Worm (Caenorhabditis elegans) whole organism, L2 larva: Measurements from ENCODE around the gene nex-2.
A peak's percentile ranks its signal among the peaks of the same experiment; 100 is the strongest.

Experiments
- C34F6.9 ChIP-seq: fragments of 150-350 bp; optimal IDR thresholded peaks from 2 replicates; lab custom pipeline; 2014; ENCODE audit warnings: missing biosample characterization, missing genetic modification characterization
- F13H6.1 ChIP-seq: sonication (generic microtip); optimal IDR thresholded peaks from 2 replicates; lab custom pipeline; 2016; ENCODE audit warnings: missing genetic modification characterization, missing compliant biosample characterization
- Y55F3AM.14 ChIP-seq: fragments of 200-800 bp; sonication (Bioruptor generic); optimal IDR thresholded peaks from 2 replicates; lab custom pipeline; 2018; ENCODE audit warnings: mild to moderate bottlenecking, missing genetic modification characterization, missing compliant biosample characterization
- ZK546.5 ChIP-seq: sonication (generic microtip); optimal IDR thresholded peaks from 2 replicates; lab custom pipeline; 2017; ENCODE audit warnings: missing biosample characterization, missing genetic modification characterization
- aly-2 ChIP-seq: fragments of 150-350 bp; optimal IDR thresholded peaks from 2 replicates; lab custom pipeline; 2014; ENCODE audit warnings: missing biosample characterization, missing genetic modification characterization
- ama-1 ChIP-seq: fragments of 150-350 bp; optimal IDR thresholded peaks from 2 replicates; lab custom pipeline; 2018; ENCODE audit warnings: inconsistent platforms
- blmp-1 ChIP-seq: sonication (generic microtip); optimal IDR thresholded peaks from 2 replicates; lab custom pipeline; 2017; ENCODE audit warnings: missing genetic modification characterization, mild to moderate bottlenecking, missing compliant biosample characterization, antibody characterized with exemption, moderate library complexity; ENCODE audit not compliant: insufficient read depth
- ceh-16 ChIP-seq: fragments of 150-350 bp; optimal IDR thresholded peaks from 2 replicates; lab custom pipeline; 2014; ENCODE audit warnings: missing biosample characterization, missing genetic modification characterization
- ceh-82 ChIP-seq: fragments of 150-350 bp; optimal IDR thresholded peaks from 2 replicates; lab custom pipeline; 2014; ENCODE audit warnings: missing biosample characterization, missing genetic modification characterization
- crh-2 ChIP-seq: sonication (generic microtip); optimal IDR thresholded peaks from 2 replicates; lab custom pipeline; 2017; ENCODE audit warnings: missing biosample characterization, missing genetic modification characterization
- elt-1 ChIP-seq: fragments of 150-350 bp; optimal IDR thresholded peaks from 2 replicates; lab custom pipeline; 2014; ENCODE audit warnings: missing biosample characterization, missing genetic modification characterization
- elt-3 ChIP-seq: sonication (generic microtip); optimal IDR thresholded peaks from 2 replicates; lab custom pipeline; 2017; ENCODE audit warnings: missing biosample characterization, missing genetic modification characterization
- fos-1 ChIP-seq: fragments of 150-350 bp; optimal IDR thresholded peaks from 2 replicates; lab custom pipeline; 2014; ENCODE audit warnings: missing biosample characterization, missing genetic modification characterization
- gmeb-1 ChIP-seq: fragments of 150-350 bp; optimal IDR thresholded peaks from 2 replicates; lab custom pipeline; 2014; ENCODE audit warnings: missing biosample characterization, missing genetic modification characterization
- lin-11 ChIP-seq: fragments of 150-350 bp; sonication (generic microtip); optimal IDR thresholded peaks from 2 replicates; lab custom pipeline; 2014; ENCODE audit warnings: missing biosample characterization, missing genetic modification characterization, inconsistent platforms, mixed read lengths
- lin-13 ChIP-seq: fragments of 150-350 bp; optimal IDR thresholded peaks from 2 replicates; lab custom pipeline; 2014; ENCODE audit warnings: missing biosample characterization, missing genetic modification reagents, missing genetic modification characterization
- lin-39 ChIP-seq: fragments of 150-350 bp; optimal IDR thresholded peaks from 2 replicates; lab custom pipeline; 2014; ENCODE audit warnings: missing biosample characterization, missing genetic modification reagents, missing genetic modification characterization
- lsy-2 ChIP-seq, 2 experiments: fragments of 150-350 bp in 1 of 2; sonication (generic microtip) in 1 of 2; optimal IDR thresholded peaks; 2 replicates each; lab custom pipeline; 2014 to 2017; ENCODE audit warnings: missing biosample characterization in 2 of 2, missing genetic modification characterization in 2 of 2
- mbf-1 ChIP-seq: sonication (generic microtip); optimal IDR thresholded peaks from 2 replicates; lab custom pipeline; 2017; ENCODE audit warnings: missing biosample characterization, missing genetic modification characterization
- mdl-1 ChIP-seq, 2 experiments: fragments of 150-350 bp in 1 of 2; sonication (generic microtip) in 1 of 2; optimal IDR thresholded peaks; 2 replicates each; lab custom pipeline; 2017; ENCODE audit warnings: missing biosample characterization in 2 of 2, missing genetic modification characterization in 2 of 2
- nhr-10 ChIP-seq: sonication (generic microtip); optimal IDR thresholded peaks from 2 replicates; lab custom pipeline; 2017; ENCODE audit warnings: missing biosample characterization, missing genetic modification characterization
- nhr-11 ChIP-seq: fragments of 150-350 bp; optimal IDR thresholded peaks from 2 replicates; lab custom pipeline; 2014; ENCODE audit warnings: missing biosample characterization, missing genetic modification characterization
- nhr-129 ChIP-seq: fragments of 150-350 bp; optimal IDR thresholded peaks from 2 replicates; lab custom pipeline; 2014; ENCODE audit warnings: missing biosample characterization, missing genetic modification characterization
- nhr-21 ChIP-seq: fragments of 150-350 bp; optimal IDR thresholded peaks from 2 replicates; lab custom pipeline; 2014; ENCODE audit warnings: missing biosample characterization, missing genetic modification characterization
- nhr-23 ChIP-seq: fragments of 150-350 bp; optimal IDR thresholded peaks from 2 replicates; lab custom pipeline; 2014; ENCODE audit warnings: missing biosample characterization, missing genetic modification reagents, missing genetic modification characterization
- nhr-237 ChIP-seq: fragments of 150-350 bp; optimal IDR thresholded peaks from 2 replicates; lab custom pipeline; 2014; ENCODE audit warnings: missing biosample characterization, missing genetic modification characterization
- nhr-25 ChIP-seq: fragments of 150-350 bp; sonication (generic microtip); optimal IDR thresholded peaks from 3 replicates; lab custom pipeline; 2014; ENCODE audit warnings: missing biosample characterization, missing genetic modification characterization
- nhr-77 ChIP-seq: fragments of 150-350 bp; optimal IDR thresholded peaks from 2 replicates; lab custom pipeline; 2014; ENCODE audit warnings: missing biosample characterization, missing genetic modification characterization
- sem-4 ChIP-seq: fragments of 150-350 bp; optimal IDR thresholded peaks from 2 replicates; lab custom pipeline; 2014; ENCODE audit warnings: missing biosample characterization, missing genetic modification reagents, missing genetic modification characterization
- sma-3 ChIP-seq: sonication (generic microtip); optimal IDR thresholded peaks from 2 replicates; lab custom pipeline; 2016; ENCODE audit warnings: missing genetic modification reagents, missing genetic modification characterization, missing compliant biosample characterization
- sma-9 ChIP-seq, 2 experiments: fragments of 150-350 bp in 1 of 2; sonication (generic microtip) in 1 of 2; optimal IDR thresholded peaks; 2 replicates each; lab custom pipeline; 2014 to 2016; ENCODE audit warnings: missing genetic modification characterization in 2 of 2, mild to moderate bottlenecking in 1 of 2, missing biosample characterization in 1 of 2, missing compliant biosample characterization in 1 of 2, missing genetic modification reagents in 1 of 2, moderate library complexity in 1 of 2
- snpc-4 ChIP-seq: fragments of 150-350 bp; optimal IDR thresholded peaks from 2 replicates; lab custom pipeline; 2014; ENCODE audit warnings: missing biosample characterization, missing genetic modification characterization
- unc-39 ChIP-seq: fragments of 150-350 bp; optimal IDR thresholded peaks from 2 replicates; lab custom pipeline; 2014; ENCODE audit warnings: missing biosample characterization, missing genetic modification characterization
- unc-55 ChIP-seq: fragments of 150-350 bp; sonication (generic microtip); optimal IDR thresholded peaks from 3 replicates; lab custom pipeline; 2014; ENCODE audit warnings: missing biosample characterization, missing genetic modification reagents, missing genetic modification characterization
- unc-62 ChIP-seq: fragments of 150-350 bp; optimal IDR thresholded peaks from 2 replicates; lab custom pipeline; 2014; ENCODE audit warnings: missing biosample characterization, missing genetic modification reagents, missing genetic modification characterization
- zag-1 ChIP-seq: fragments of 150-350 bp; optimal IDR thresholded peaks from 2 replicates; lab custom pipeline; 2014; ENCODE audit warnings: missing biosample characterization, missing genetic modification characterization
- ztf-1 ChIP-seq: fragments of 200-800 bp; sonication (Bioruptor generic); conservative IDR thresholded peaks from 2 replicates; pipeline ENCODE4 v1.3.6; 2022; ENCODE audit warnings: missing genetic modification characterization, missing compliant biosample characterization
- ztf-11 ChIP-seq: sonication (generic microtip); optimal IDR thresholded peaks from 2 replicates; lab custom pipeline; 2017; ENCODE audit warnings: missing biosample characterization, missing genetic modification characterization

nex-2 gene

ce11 chrIII:10338992-10339852 is 9.0 kb upstream of the nex-2 start (continued):
- TF ChIP-seq unc-62, result no peak
- TF ChIP-seq lin-39 (tag; lab: Kevin White, UChicago), result no peak
- no peak for TF ChIP-seq nhr-77 (tag; lab: Kevin White, UChicago)
- TF ChIP-seq ama-1 (lab: Kevin White, UChicago), result no peak
- TF ChIP-seq elt-1 (tag; lab: Kevin White, UChicago), result no peak

- TF ChIP-seq unc-62 (no peak), mdl-1 (tag; optimal IDR thresholded peaks at IDR 0.05; lab: Kevin White, UChicago) (no peak), Y55F3AM.14 (peak; percentile 56), nhr-25 (tag; lab: Kevin White, UChicago) (peak; percentile 63), crh-2 (peak; percentile 15), fos-1 (tag; lab: Kevin White, UChicago) (peak; percentile 40), nhr-21 (tag; lab: Kevin White, UChicago) (peak; percentile 12), ama-1 (lab: Kevin White, UChicago) (peak; percentile 86), aly-2 (tag; lab: Kevin White, UChicago) (no peak), sma-3 (GFP tag; lab: Kevin White, UChicago) (peak; percentile 84), sma-9 (GFP tag; optimal IDR thresholded peaks at IDR 0.05; lab: Kevin White, UChicago) (peak; percentile 29), sma-9 (tag; optimal IDR thresholded peaks at IDR 0.05; lab: Kevin White, UChicago) (no peak), nhr-10 (tag; lab: Kevin White, UChicago) (no peak), nhr-129 (tag; lab: Kevin White, UChicago) (peak; percentile 11)
These were observed 7.4 kb upstream of the nex-2 start, which contains the start of gene ttr-15 for ce11 chrIII:10337508-10338166. Gene ttr-15 (plus strand): TSS chrIII:10337847.

ce11 chrIII:10336109-10336508 is 5.9 kb upstream of the nex-2 start:
- TF ChIP-seq sma-3 (GFP tag; lab: Kevin White, UChicago), result no peak
- no peak for TF ChIP-seq lin-39 (tag; lab: Kevin White, UChicago)
- no peak for TF ChIP-seq F13H6.1
- TF ChIP-seq, all 48 proteins: peak for 0

DNA sequence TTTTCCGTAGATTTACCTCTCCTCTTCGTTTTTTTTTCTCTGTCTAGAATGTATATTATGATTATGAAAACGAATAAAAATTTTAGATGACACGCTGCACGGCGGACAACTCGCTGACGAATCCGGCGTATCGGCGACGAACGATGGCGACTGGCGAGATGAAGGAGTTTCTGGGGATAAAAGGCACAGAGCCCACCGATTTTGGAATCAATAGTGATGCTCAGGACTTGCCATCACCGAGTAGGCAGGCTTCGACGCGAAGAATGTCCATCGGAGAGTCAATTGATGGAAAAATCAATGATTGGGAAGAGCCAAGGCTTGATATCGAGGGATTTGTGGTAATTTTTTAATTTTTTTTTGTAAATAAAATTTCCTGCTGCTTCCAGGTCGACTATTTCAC is 4.9 kb upstream of the nex-2 start, which contains the start of gene ced-9:
Gene ced-9, plus strand, starts transcription at position 87 of the 400 bp plus-strand sequence.
- TF ChIP-seq ceh-16, result no peak
- TF ChIP-seq sem-4 (tag; lab: Kevin White, UChicago), result no peak
- TF ChIP-seq nhr-10 (tag; lab: Kevin White, UChicago), result no peak
- TF ChIP-seq nhr-11, result no peak
- no peak for TF ChIP-seq unc-55 (GFP tag; lab: Kevin White, UChicago)
- no peak for TF ChIP-seq unc-39
- TF ChIP-seq nhr-129 (tag; lab: Kevin White, UChicago), result no peak
- TF ChIP-seq elt-1 (tag; lab: Kevin White, UChicago), result no peak
- no peak for TF ChIP-seq nhr-237 (tag; lab: Kevin White, UChicago)
- TF ChIP-seq gmeb-1 (tag; lab: Kevin White, UChicago), result no peak
- TF ChIP-seq snpc-4 (tag; lab: Kevin White, UChicago), result no peak
- no peak for TF ChIP-seq nhr-23 (tag; lab: Kevin White, UChicago)
- TF ChIP-seq unc-62, result no peak
- no peak for TF ChIP-seq aly-2 (tag; lab: Kevin White, UChicago)
- no peak for TF ChIP-seq mbf-1 (tag; lab: Kevin White, UChicago)
- no peak for TF ChIP-seq lsy-2 (tag; optimal IDR thresholded peaks at IDR 0.05; lab: Kevin White, UChicago)
- TF ChIP-seq nhr-21 (tag; lab: Kevin White, UChicago), result no peak
- TF ChIP-seq ztf-1, result no peak
- no peak for TF ChIP-seq nhr-77 (tag; lab: Kevin White, UChicago)

DNA sequence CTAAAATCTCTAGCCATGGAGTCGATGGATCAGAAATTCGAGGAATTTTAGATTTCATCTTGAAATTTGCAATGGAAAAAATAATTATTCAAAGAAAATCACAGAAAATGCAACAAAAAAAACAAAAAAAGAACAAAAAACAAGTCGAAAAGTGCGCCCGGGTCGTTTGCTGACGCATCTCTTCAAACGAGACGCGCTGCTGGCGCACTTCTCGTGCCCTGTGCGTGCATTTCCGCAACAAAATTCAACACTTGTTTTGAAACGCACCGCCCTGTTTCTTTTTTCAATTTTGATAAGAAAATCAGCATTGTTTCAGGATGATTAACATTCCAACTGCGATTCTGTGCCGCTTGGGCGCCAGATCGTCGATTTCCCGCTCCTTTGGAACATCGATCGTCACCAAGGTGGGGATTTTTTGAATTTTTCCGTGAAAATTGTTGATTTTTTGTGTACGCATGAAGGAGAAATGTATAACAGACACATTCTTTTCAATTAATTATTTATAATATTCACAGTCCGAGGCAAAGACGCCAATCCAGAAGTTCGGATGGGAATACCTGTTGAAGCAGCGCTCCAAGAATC is 3.8 kb upstream of the nex-2 start, which contains the start of the genes jmjd-4 and mev-1:
Gene jmjd-4, minus strand, starts transcription at position 58 of the 582 bp plus-strand sequence.
Gene mev-1, plus strand, starts transcription at position 317 of the 582 bp plus-strand sequence.
- TF ChIP-seq blmp-1 (tag; lab: Kevin White, UChicago) (peak; percentile 31), ceh-82 (no peak), ZK546.5 (tag; lab: Kevin White, UChicago) (peak; percentile 36), nhr-77 (tag; lab: Kevin White, UChicago) (peak; percentile 32), unc-62 (no peak), nhr-11 (no peak), nhr-23 (tag; lab: Kevin White, UChicago) (no peak), lin-39 (tag; lab: Kevin White, UChicago) (no peak), gmeb-1 (tag; lab: Kevin White, UChicago) (peak; percentile 90), nhr-237 (tag; lab: Kevin White, UChicago) (no peak), unc-55 (GFP tag; lab: Kevin White, UChicago) (peak; percentile 87), C34F6.9 (peak; percentile 95), lin-11 (tag; lab: Kevin White, UChicago) (peak; percentile 85), lin-13 (peak; percentile 78), ztf-11 (no peak), aly-2 (tag; lab: Kevin White, UChicago) (peak; percentile 33), zag-1 (tag; lab: Kevin White, UChicago) (peak; percentile 39), nhr-25 (tag; lab: Kevin White, UChicago) (peak; percentile 80), elt-3 (no peak), nhr-129 (tag; lab: Kevin White, UChicago) (peak; percentile 77), sma-9 (GFP tag; optimal IDR thresholded peaks at IDR 0.05; lab: Kevin White, UChicago) (peak; percentile 79), sma-9 (tag; optimal IDR thresholded peaks at IDR 0.05; lab: Kevin White, UChicago) (no peak), mbf-1 (tag; lab: Kevin White, UChicago) (no peak)
